Fruit fly (Drosophila melanogaster): Measurements from ENCODE around the gene Tbh.

Tbh gene

DNA sequence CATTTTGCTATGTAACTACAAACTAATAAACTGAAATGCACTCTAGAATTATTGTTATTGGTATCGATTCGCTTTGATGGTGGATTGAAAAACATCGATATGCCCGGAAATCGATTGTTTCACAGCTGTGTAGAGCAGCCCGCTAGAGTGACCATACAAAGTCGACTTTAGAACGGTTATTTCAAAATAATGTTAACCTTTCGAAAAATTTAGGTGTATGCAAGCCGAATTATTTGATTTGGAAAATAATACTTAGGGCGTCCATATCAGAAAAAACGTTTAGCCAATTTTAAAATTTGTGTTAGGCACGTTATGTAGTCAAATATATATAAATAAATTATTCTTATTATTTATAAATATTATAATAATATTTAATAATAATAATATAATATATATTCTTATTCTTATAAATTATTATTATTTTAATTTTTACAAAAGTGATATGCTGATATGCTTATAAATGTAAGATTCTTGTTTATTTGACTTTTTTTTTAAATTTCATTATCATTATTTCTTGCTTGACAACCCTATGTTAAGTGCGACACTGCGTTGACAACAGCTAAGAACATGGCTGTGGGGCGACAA lies 27.2 kb upstream of the Tbh start, which contains the start of gene sws (continued):
- TF ChIP-seq HmgZ (tag; optimal IDR thresholded peaks at IDR 0.05) (no peak), otp (GFP tag; IDR thresholded peaks at IDR 0.05) (no peak), Sry-β (GFP tag; optimal IDR thresholded peaks at IDR 0.05) (peak; percentile 64), croc (GFP tag; conservative IDR thresholded peaks at IDR 0.05) (no peak), HLH4C (GFP tag; IDR thresholded peaks at IDR 0.05; ENCODE audit: partially characterized antibody) (peak; percentile 75), grau (tag; optimal IDR thresholded peaks at IDR 0.05) (peak; percentile 53), dmrt99B (tag; optimal IDR thresholded peaks at IDR 0.05) (peak; percentile 16), CG14667 (GFP tag; IDR thresholded peaks at IDR 0.05) (no peak), slp2 (GFP tag; optimal IDR thresholded peaks at IDR 0.05) (no peak), Camta (GFP tag; optimal IDR thresholded peaks at IDR 0.05) (no peak), gt (GFP tag; IDR thresholded peaks at IDR 0.05) (no peak), chn (GFP tag; optimal IDR thresholded peaks at IDR 0.05) (no peak), rib (GFP tag; IDR thresholded peaks at IDR 0.05) (no peak), CG34422 (GFP tag; IDR thresholded peaks at IDR 0.05) (no peak), Xbp1 (GFP tag; optimal IDR thresholded peaks at IDR 0.05) (peak; percentile 43), sr (GFP tag; IDR thresholded peaks at IDR 0.05) (no peak), CG32532 (GFP tag; IDR thresholded peaks at IDR 0.05) (no peak), ro (GFP tag; IDR thresholded peaks at IDR 0.05) (no peak), Opbp (GFP tag; IDR thresholded peaks at IDR 0.05; ENCODE audit: partially characterized antibody) (peak; percentile 52; the same call in 2 of the 3 replicates), CG8765 (GFP tag; IDR thresholded peaks at IDR 0.05) (no peak), zf30C (GFP tag; optimal IDR thresholded peaks at IDR 0.05) (no peak), vvl (GFP tag; IDR thresholded peaks at IDR 0.05) (no peak; the same call in 1 of the 2 replicates), fd96Cb (tag; optimal IDR thresholded peaks at IDR 0.05) (peak; percentile 31), Blimp-1 (GFP tag; optimal IDR thresholded peaks at IDR 0.05) (peak; percentile 43), CG10209 (GFP tag; optimal IDR thresholded peaks at IDR 0.05) (peak; percentile 23), CG18011 (GFP tag; optimal IDR thresholded peaks at IDR 0.05) (peak; percentile 8), Atf-2 (GFP tag; optimal IDR thresholded peaks at IDR 0.05) (no peak), hbn (GFP tag; IDR thresholded peaks at IDR 0.05; ENCODE audit: partially characterized antibody) (peak; percentile 35; the same call in 1 of the 2 replicates), Dad (GFP tag; optimal IDR thresholded peaks at IDR 0.05) (no peak), sc (optimal IDR thresholded peaks at IDR 0.05) (no peak), sc (GFP tag; optimal IDR thresholded peaks at IDR 0.05) (no peak), CG18476 (GFP tag; optimal IDR thresholded peaks at IDR 0.05) (no peak), CG11085 (GFP tag; IDR thresholded peaks at IDR 0.05) (no peak), Rfx (GFP tag; IDR thresholded peaks at IDR 0.05) (no peak; the same call in 1 of the 2 replicates), CG31224 (GFP tag; IDR thresholded peaks at IDR 0.05) (no peak), gfzf (GFP tag; optimal IDR thresholded peaks at IDR 0.05) (peak; percentile 36), CG6813 (GFP tag; optimal IDR thresholded peaks at IDR 0.05) (no peak), Drgx (GFP tag; IDR thresholded peaks at IDR 0.05) (no peak; the same call in 1 of the 2 replicates), CG1792 (GFP tag; optimal IDR thresholded peaks at IDR 0.05) (no peak), CG6175 (GFP tag; IDR thresholded peaks at IDR 0.05) (no peak), CG17359 (tag; optimal IDR thresholded peaks at IDR 0.05) (peak; percentile 41), btn (GFP tag; optimal IDR thresholded peaks at IDR 0.05) (no peak), nerfin-1 (tag; optimal IDR thresholded peaks at IDR 0.05) (no peak), CG2889 (GFP tag; IDR thresholded peaks at IDR 0.05) (no peak), CG10321 (GFP tag; IDR thresholded peaks at IDR 0.05) (no peak), dan (GFP tag; IDR thresholded peaks at IDR 0.05) (no peak), exex (tag; optimal IDR thresholded peaks at IDR 0.05) (no peak), D19A (tag; optimal IDR thresholded peaks at IDR 0.05) (peak; percentile 17), maf-S (GFP tag; optimal IDR thresholded peaks at IDR 0.05) (no peak), Lim3 (GFP tag; IDR thresholded peaks at IDR 0.05) (no peak), sisA (GFP tag; IDR thresholded peaks at IDR 0.05) (no peak)

Measured in whole organism, embryonic.